Worm (Caenorhabditis elegans): Measurements from ENCODE around the gene C18D4.3.

The C18D4.3 gene

ce11 chrV:17520735-17521134 lies 11.9 kb downstream of the C18D4.3 start, which contains the start of gene fbxa-136:
Gene fbxa-136 (plus strand): TSS chrV:17521035.
- no peak for TF ChIP-seq T22C8.4 (GFP tag; IDR thresholded peaks at IDR 0.05)
- no peak for TF ChIP-seq ztf-29 (GFP tag; IDR thresholded peaks at IDR 0.05)
- no peak for TF ChIP-seq klf-2 (GFP tag; conservative IDR thresholded peaks at IDR 0.05)
- no peak for TF ChIP-seq ztf-23 (GFP tag; IDR thresholded peaks at IDR 0.05)
- TF ChIP-seq flt-1 (GFP tag; IDR thresholded peaks at IDR 0.05): no peak
- TF ChIP-seq med-1 (GFP tag; optimal IDR thresholded peaks at IDR 0.05; ENCODE audit: insufficient read depth): no peak
- TF ChIP-seq ref-1 (GFP tag; conservative IDR thresholded peaks at IDR 0.05): no peak
- no peak for TF ChIP-seq cog-1 (tag; optimal IDR thresholded peaks at IDR 0.05)
- no peak for TF ChIP-seq tab-1 (GFP tag; IDR thresholded peaks at IDR 0.05)

DNA sequence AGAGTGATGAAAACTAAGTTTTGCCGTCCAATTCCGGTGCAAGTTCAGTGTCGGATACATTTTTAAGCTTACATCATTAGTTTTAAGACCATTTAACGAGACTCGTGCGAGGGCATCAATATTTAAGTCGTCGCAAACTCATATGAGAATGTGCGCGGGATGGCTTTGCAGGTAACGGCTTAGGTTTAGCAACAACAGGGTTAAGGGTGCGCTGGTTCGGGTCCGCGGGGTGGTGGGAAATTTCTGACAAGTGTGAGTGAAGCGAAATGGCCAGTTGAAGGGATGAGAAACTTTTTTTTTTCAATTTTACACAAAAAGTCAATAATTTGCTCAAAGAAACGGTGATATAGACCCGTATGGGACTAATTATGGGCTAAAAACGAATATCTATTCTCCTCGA lies 18.8 kb downstream of the C18D4.3 start:
- TF ChIP-seq T22C8.4 (GFP tag; IDR thresholded peaks at IDR 0.05) (no peak), ref-1 (GFP tag; conservative IDR thresholded peaks at IDR 0.05) (0 out of 2 replicates have a peak, but pooled peaks have one; percentile 10)

- no peak for TF ChIP-seq ztf-29 (GFP tag; IDR thresholded peaks at IDR 0.05)
- TF ChIP-seq med-1 (GFP tag; optimal IDR thresholded peaks at IDR 0.05; ENCODE audit: insufficient read depth): no peak
- 0 out of 2 replicates have a peak, but pooled peaks have one; percentile 32 for TF ChIP-seq tab-1 (GFP tag; IDR thresholded peaks at IDR 0.05)
These were observed 19.8 kb downstream of the C18D4.3 start for ce11 chrV:17512763-17513162.

DNA sequence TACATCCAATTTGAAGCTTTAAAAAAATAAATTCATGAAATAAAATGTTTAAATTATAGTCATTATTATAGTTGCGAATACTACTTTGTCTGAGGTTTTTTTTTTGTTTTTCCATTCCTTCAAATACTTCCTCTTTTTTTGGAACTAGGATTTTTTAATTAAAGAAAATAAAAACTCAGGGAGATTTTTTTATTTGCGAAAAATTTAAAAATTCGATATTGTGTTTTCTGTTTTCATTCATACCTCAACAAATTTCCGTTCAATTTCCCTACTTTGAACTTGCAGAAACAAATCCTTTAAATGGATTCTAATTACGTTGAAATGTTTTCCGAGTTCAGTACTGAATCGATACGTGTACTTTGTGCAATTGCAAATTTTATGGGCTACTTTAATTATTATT lies 24.1 kb downstream of the C18D4.3 start, which contains the start of gene srw-32:
TSS of gene srw-32 (plus strand) at position 301 of the 400 bp plus-strand sequence.
- TF ChIP-seq tab-1 (GFP tag; IDR thresholded peaks at IDR 0.05): no peak
- no peak for TF ChIP-seq klf-2 (GFP tag; conservative IDR thresholded peaks at IDR 0.05)
- no peak for TF ChIP-seq cog-1 (tag; optimal IDR thresholded peaks at IDR 0.05)
- no peak for TF ChIP-seq flt-1 (GFP tag; IDR thresholded peaks at IDR 0.05)
- no peak for TF ChIP-seq ztf-23 (GFP tag; IDR thresholded peaks at IDR 0.05)
- no peak for TF ChIP-seq T22C8.4 (GFP tag; IDR thresholded peaks at IDR 0.05)
- TF ChIP-seq ztf-29 (GFP tag; IDR thresholded peaks at IDR 0.05): no peak
- TF ChIP-seq med-1 (GFP tag; optimal IDR thresholded peaks at IDR 0.05; ENCODE audit: insufficient read depth): no peak

ce11 chrV:17506289-17506688 lies 26.3 kb downstream of the C18D4.3 start, which contains the start of gene srw-31:
Gene srw-31 (plus strand): TSS chrV:17506589.
- TF ChIP-seq ref-1 (GFP tag; conservative IDR thresholded peaks at IDR 0.05) (no peak), ztf-29 (GFP tag; IDR thresholded peaks at IDR 0.05) (no peak), klf-2 (GFP tag; conservative IDR thresholded peaks at IDR 0.05) (no peak), tab-1 (GFP tag; IDR thresholded peaks at IDR 0.05) (no peak), cog-1 (tag; optimal IDR thresholded peaks at IDR 0.05) (no peak), T22C8.4 (GFP tag; IDR thresholded peaks at IDR 0.05) (no peak), flt-1 (GFP tag; IDR thresholded peaks at IDR 0.05) (no peak), med-1 (GFP tag; optimal IDR thresholded peaks at IDR 0.05; ENCODE audit: insufficient read depth) (no peak), ztf-23 (GFP tag; IDR thresholded peaks at IDR 0.05) (no peak)

DNA sequence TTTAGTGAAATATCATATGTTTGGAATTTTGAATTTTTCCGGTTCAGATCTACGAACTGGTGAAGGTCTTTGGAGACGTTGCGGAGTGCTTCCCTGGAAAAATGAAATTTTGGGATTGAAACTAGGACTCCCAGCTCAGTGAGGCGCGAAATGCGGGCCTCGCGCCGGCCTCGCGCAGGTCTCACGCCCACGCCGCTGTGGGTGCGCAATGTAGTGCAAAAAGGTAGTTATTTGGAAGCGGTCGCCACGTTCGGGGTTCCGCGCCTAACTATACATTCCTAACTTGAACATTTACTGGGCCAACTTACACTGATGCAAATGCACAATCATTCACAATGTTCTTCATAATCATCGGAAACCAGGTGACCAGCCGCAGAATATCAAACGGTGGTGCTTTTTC lies 32.5 kb downstream of the C18D4.3 start:
- TF ChIP-seq med-1 (GFP tag; optimal IDR thresholded peaks at IDR 0.05; ENCODE audit: insufficient read depth): no peak
- TF ChIP-seq klf-2 (GFP tag; conservative IDR thresholded peaks at IDR 0.05): no peak
- no peak for TF ChIP-seq flt-1 (GFP tag; IDR thresholded peaks at IDR 0.05)
- TF ChIP-seq T22C8.4 (GFP tag; IDR thresholded peaks at IDR 0.05): no peak
- TF ChIP-seq cog-1 (tag; optimal IDR thresholded peaks at IDR 0.05): no peak
- TF ChIP-seq ztf-23 (GFP tag; IDR thresholded peaks at IDR 0.05): no peak
- no peak for TF ChIP-seq tab-1 (GFP tag; IDR thresholded peaks at IDR 0.05)
- TF ChIP-seq ztf-29 (GFP tag; IDR thresholded peaks at IDR 0.05): no peak
- no peak for TF ChIP-seq ref-1 (GFP tag; conservative IDR thresholded peaks at IDR 0.05)

ce11 chrV:17496071-17496470 lies 36.5 kb downstream of the C18D4.3 start, which contains the start of gene srh-118:
Gene srh-118 (minus strand): TSS chrV:17496171.
- no peak for TF ChIP-seq med-1 (GFP tag; optimal IDR thresholded peaks at IDR 0.05; ENCODE audit: insufficient read depth)
- no peak for TF ChIP-seq flt-1 (GFP tag; IDR thresholded peaks at IDR 0.05)

- TF ChIP-seq T22C8.4 (GFP tag; IDR thresholded peaks at IDR 0.05) (no peak), klf-2 (GFP tag; conservative IDR thresholded peaks at IDR 0.05) (no peak)
These were observed 38.9 kb downstream of the C18D4.3 start, which contains the start of gene fbxa-102 for ce11 chrV:17493732-17494131. Gene fbxa-102 (minus strand): TSS chrV:17493832.

ce11 chrV:17486034-17486433 lies 46.6 kb downstream of the C18D4.3 start, which contains the start of gene scl-24:
Gene scl-24 (plus strand): TSS chrV:17486334.
- TF ChIP-seq T22C8.4 (GFP tag; IDR thresholded peaks at IDR 0.05): no peak
- TF ChIP-seq ztf-29 (GFP tag; IDR thresholded peaks at IDR 0.05): no peak
- no peak for TF ChIP-seq tab-1 (GFP tag; IDR thresholded peaks at IDR 0.05)
- no peak for TF ChIP-seq ztf-23 (GFP tag; IDR thresholded peaks at IDR 0.05)
- TF ChIP-seq flt-1 (GFP tag; IDR thresholded peaks at IDR 0.05): no peak
- TF ChIP-seq ref-1 (GFP tag; conservative IDR thresholded peaks at IDR 0.05): no peak
- no peak for TF ChIP-seq cog-1 (tag; optimal IDR thresholded peaks at IDR 0.05)
- no peak for TF ChIP-seq klf-2 (GFP tag; conservative IDR thresholded peaks at IDR 0.05)
- TF ChIP-seq med-1 (GFP tag; optimal IDR thresholded peaks at IDR 0.05; ENCODE audit: insufficient read depth): no peak

DNA sequence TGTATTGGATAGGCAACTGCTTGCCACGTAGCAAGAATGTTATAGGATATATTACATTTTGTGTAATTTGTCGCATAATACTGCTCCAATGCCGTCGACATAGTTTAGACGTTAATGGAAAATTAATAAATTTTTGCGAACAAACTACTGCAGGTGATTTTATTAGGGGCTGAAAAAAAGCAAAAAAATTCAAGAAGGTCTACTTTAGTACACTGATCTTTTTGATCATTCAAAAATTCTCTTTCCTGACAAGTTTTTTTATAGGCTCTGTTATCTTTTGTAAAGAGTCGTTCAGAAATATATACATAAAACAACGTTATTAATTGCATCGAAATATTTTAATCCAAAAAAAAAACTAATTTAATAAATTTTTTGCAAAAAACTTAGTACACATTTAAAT lies 47.5 kb downstream of the C18D4.3 start, which contains the start of gene srh-111:
TSS of gene srh-111 (minus strand) at position 101 of the 400 bp plus-strand sequence.
- no peak for TF ChIP-seq ztf-23 (GFP tag; IDR thresholded peaks at IDR 0.05)
- no peak for TF ChIP-seq flt-1 (GFP tag; IDR thresholded peaks at IDR 0.05)
- no peak for TF ChIP-seq ztf-29 (GFP tag; IDR thresholded peaks at IDR 0.05)
- TF ChIP-seq cog-1 (tag; optimal IDR thresholded peaks at IDR 0.05): no peak
- no peak for TF ChIP-seq ref-1 (GFP tag; conservative IDR thresholded peaks at IDR 0.05)
- TF ChIP-seq T22C8.4 (GFP tag; IDR thresholded peaks at IDR 0.05): no peak
- no peak for TF ChIP-seq klf-2 (GFP tag; conservative IDR thresholded peaks at IDR 0.05)
- TF ChIP-seq tab-1 (GFP tag; IDR thresholded peaks at IDR 0.05): no peak
- no peak for TF ChIP-seq med-1 (GFP tag; optimal IDR thresholded peaks at IDR 0.05; ENCODE audit: insufficient read depth)

Data from whole organism, midembryonic.